Fruit fly (Drosophila melanogaster) whole organism, embryonic: Measurements from ENCODE around the gene Cyp28c1.

Experiments used
- B-H2 ChIP-seq: fragments of 200-800 bp; sonication (Bioruptor generic); optimal IDR thresholded peaks from 2 replicates; lab custom pipeline; 2018; ENCODE audit warnings: missing biosample characterization, mild to moderate bottlenecking, missing genetic modification characterization
- Bgb ChIP-seq: fragments of 200-800 bp; sonication (Bioruptor generic); IDR thresholded peaks from 2 replicates; pipeline ENCODE4 v1.3.6; 2022; ENCODE audit warnings: missing biosample characterization, missing genetic modification characterization; ENCODE audit not compliant: partially characterized antibody
- CG10267 ChIP-seq: fragments of 200-800 bp; sonication (Bioruptor generic); optimal IDR thresholded peaks from 2 replicates; lab custom pipeline; 2018; ENCODE audit warnings: missing biosample characterization, mild to moderate bottlenecking, missing genetic modification characterization, moderate library complexity
- CG10274 ChIP-seq: fragments of 200-800 bp; sonication (Bioruptor generic); optimal IDR thresholded peaks from 3 replicates; lab custom pipeline; 2017; ENCODE audit warnings: missing biosample characterization, mild to moderate bottlenecking, missing genetic modification characterization
- CG10543 ChIP-seq: fragments of 200-800 bp; sonication (Bioruptor generic); optimal IDR thresholded peaks from 3 replicates; lab custom pipeline; 2017; ENCODE audit warnings: missing biosample characterization, mild to moderate bottlenecking, missing genetic modification characterization, moderate library complexity
- CG12942 ChIP-seq: fragments of 200-800 bp; sonication (Bioruptor generic); optimal IDR thresholded peaks from 3 replicates; lab custom pipeline; 2016; ENCODE audit warnings: missing biosample characterization, missing genetic modification characterization
- CG13424 ChIP-seq: fragments of 200-800 bp; sonication (Bioruptor generic); optimal IDR thresholded peaks from 2 replicates; lab custom pipeline; 2019; ENCODE audit warnings: missing biosample characterization, mild to moderate bottlenecking, missing genetic modification characterization, moderate library complexity
- CG13624 ChIP-seq: fragments of 200-800 bp; sonication (Bioruptor generic); optimal IDR thresholded peaks from 2 replicates; lab custom pipeline; 2016; ENCODE audit warnings: missing biosample characterization, missing genetic modification characterization
- CG15073 ChIP-seq: fragments of 200-800 bp; sonication (Bioruptor generic); optimal IDR thresholded peaks from 2 replicates; lab custom pipeline; 2016; ENCODE audit warnings: missing biosample characterization, missing genetic modification characterization
- CG15514 ChIP-seq: fragments of 200-800 bp; sonication (Bioruptor generic); optimal IDR thresholded peaks from 3 replicates; lab custom pipeline; 2017; ENCODE audit warnings: missing biosample characterization, missing genetic modification characterization, mild to moderate bottlenecking, moderate library complexity, missing genetic modification reagents
- CG16779 ChIP-seq: fragments of 200-800 bp; sonication (Bioruptor generic); IDR thresholded peaks from 2 replicates; pipeline ENCODE4 v1.3.6; 2022; ENCODE audit warnings: missing biosample characterization, missing genetic modification characterization
- CG17328 ChIP-seq: fragments of 200-800 bp; sonication (Bioruptor generic); IDR thresholded peaks from 2 replicates; pipeline ENCODE4 v1.3.6; 2022; ENCODE audit warnings: missing biosample characterization, missing genetic modification characterization
- CG17829 ChIP-seq: fragments of 200-800 bp; optimal IDR thresholded peaks from 2 replicates; lab custom pipeline; 2019; ENCODE audit warnings: missing biosample characterization, mild to moderate bottlenecking, missing genetic modification characterization, moderate library complexity
- CG2116 ChIP-seq: fragments of 200-800 bp; sonication (Bioruptor generic); optimal IDR thresholded peaks from 3 replicates; lab custom pipeline; 2018; ENCODE audit warnings: missing biosample characterization, mild to moderate bottlenecking, missing genetic modification characterization
- CG31388 ChIP-seq: fragments of 200-800 bp; sonication (Bioruptor generic); optimal IDR thresholded peaks from 2 replicates; lab custom pipeline; 2016; ENCODE audit warnings: missing biosample characterization, missing genetic modification characterization
- CG3163 ChIP-seq: fragments of 200-800 bp; sonication (Bioruptor generic); optimal IDR thresholded peaks from 3 replicates; lab custom pipeline; 2016; ENCODE audit warnings: missing biosample characterization, missing genetic modification characterization
- CG33213 ChIP-seq: fragments of 200-800 bp; sonication (Bioruptor generic); optimal IDR thresholded peaks from 3 replicates; lab custom pipeline; 2016; ENCODE audit warnings: missing biosample characterization, missing genetic modification characterization
- CG42726 ChIP-seq: fragments of 200-800 bp; sonication (Bioruptor generic); IDR thresholded peaks from 2 replicates; pipeline ENCODE4 v1.3.6; 2022; ENCODE audit warnings: missing biosample characterization, missing genetic modification characterization; ENCODE audit not compliant: partially characterized antibody
- CG4854 ChIP-seq: fragments of 200-800 bp; sonication (Bioruptor generic); optimal IDR thresholded peaks from 2 replicates; lab custom pipeline; 2016; ENCODE audit warnings: missing biosample characterization, missing genetic modification characterization, inconsistent platforms
- CG9437 ChIP-seq: fragments of 200-800 bp; sonication (Bioruptor generic); optimal IDR thresholded peaks from 2 replicates; lab custom pipeline; 2018; ENCODE audit warnings: missing biosample characterization, mild to moderate bottlenecking, missing genetic modification characterization
- CG9727 ChIP-seq: fragments of 200-800 bp; sonication (Bioruptor generic); optimal IDR thresholded peaks from 3 replicates; lab custom pipeline; 2017; ENCODE audit warnings: missing biosample characterization, mild to moderate bottlenecking, missing genetic modification characterization
- Dbx ChIP-seq: fragments of 200-800 bp; sonication (Bioruptor generic); IDR thresholded peaks from 3 replicates; pipeline ENCODE4 v1.3.6; 2022; ENCODE audit warnings: missing biosample characterization, missing genetic modification characterization
- ERR ChIP-seq: fragments of 200-800 bp; sonication (Bioruptor generic); optimal IDR thresholded peaks from 2 replicates; lab custom pipeline; 2016; ENCODE audit warnings: missing biosample characterization, missing genetic modification characterization
- Ets97D ChIP-seq: fragments of 200-800 bp; sonication (Bioruptor generic); optimal IDR thresholded peaks from 3 replicates; lab custom pipeline; 2016; ENCODE audit warnings: missing biosample characterization, missing genetic modification characterization
- Fer1 ChIP-seq: fragments of 200-800 bp; sonication (Bioruptor generic); optimal IDR thresholded peaks from 2 replicates; lab custom pipeline; 2017; ENCODE audit warnings: missing biosample characterization, mild to moderate bottlenecking, missing genetic modification characterization
- Hmr ChIP-seq: fragments of 200-800 bp; sonication (Bioruptor generic); optimal IDR thresholded peaks from 3 replicates; lab custom pipeline; 2017; ENCODE audit warnings: mild to moderate bottlenecking, missing biosample characterization, missing genetic modification reagents, missing genetic modification characterization
- Hr78 ChIP-seq, 2 experiments: fragments of 200-800 bp in 1 of 2; fragments of >200 bp in 1 of 2; sonication (Bioruptor generic) in 1 of 2; optimal IDR thresholded peaks; 2 replicates each; lab custom pipeline; 2017 to 2019; ENCODE audit warnings: missing biosample characterization in 2 of 2, missing genetic modification characterization in 2 of 2, mild to moderate bottlenecking in 1 of 2, moderate library complexity in 1 of 2
- Mad ChIP-seq: fragments of 200-800 bp; sonication (Bioruptor generic); optimal IDR thresholded peaks from 2 replicates; lab custom pipeline; 2016; ENCODE audit warnings: missing biosample characterization, missing genetic modification characterization
- Rfx ChIP-seq: fragments of 200-800 bp; sonication (Bioruptor generic); IDR thresholded peaks from 2 replicates; pipeline ENCODE4 v1.3.6; 2022; ENCODE audit warnings: missing biosample characterization, missing genetic modification characterization
- Rx ChIP-seq: fragments of 200-800 bp; sonication (Bioruptor generic); IDR thresholded peaks from 2 replicates; pipeline ENCODE4 v1.3.6; 2022; ENCODE audit warnings: missing biosample characterization, missing genetic modification characterization
- Six4 ChIP-seq: fragments of 200-800 bp; sonication (Bioruptor generic); optimal IDR thresholded peaks from 2 replicates; lab custom pipeline; 2016; ENCODE audit warnings: missing biosample characterization, missing genetic modification characterization
- bbx ChIP-seq: fragments of 200-800 bp; sonication (Bioruptor generic); IDR thresholded peaks from 2 replicates; pipeline ENCODE4 v1.3.6; 2022; ENCODE audit warnings: missing biosample characterization, missing genetic modification characterization; ENCODE audit not compliant: partially characterized antibody
- chif ChIP-seq, 2 experiments: fragments of 200-800 bp; sonication (Bioruptor generic); optimal IDR thresholded peaks; 3 replicates each; lab custom pipeline; 2016; ENCODE audit warnings: missing biosample characterization in 2 of 2, missing genetic modification characterization in 2 of 2
- chinmo ChIP-seq: fragments of 200-800 bp; sonication (Bioruptor generic); IDR thresholded peaks from 4 replicates; pipeline ENCODE4 v1.3.6; 2022; ENCODE audit warnings: missing biosample characterization, missing genetic modification characterization; ENCODE audit not compliant: partially characterized antibody
- dimm ChIP-seq: fragments of 200-800 bp; sonication (Bioruptor generic); IDR thresholded peaks from 2 replicates; pipeline ENCODE4 v1.3.6; 2022; ENCODE audit warnings: missing biosample characterization, missing genetic modification characterization
- dmrt99B ChIP-seq: fragments of 200-800 bp; sonication (Bioruptor generic); optimal IDR thresholded peaks from 2 replicates; lab custom pipeline; 2018; ENCODE audit warnings: missing biosample characterization, mild to moderate bottlenecking, missing genetic modification characterization, moderate library complexity
- eve ChIP-seq, 2 experiments: fragments of >200 bp; optimal IDR thresholded peaks; 2 replicates each; lab custom pipeline; 2017; ENCODE audit warnings: missing biosample characterization in 2 of 2, missing genetic modification characterization in 2 of 2
- gfzf ChIP-seq: fragments of 200-800 bp; sonication (Bioruptor generic); optimal IDR thresholded peaks from 2 replicates; lab custom pipeline; 2016; ENCODE audit warnings: missing biosample characterization, mild to moderate bottlenecking, missing genetic modification characterization, moderate library complexity
- grn ChIP-seq: fragments of 200-800 bp; sonication (Bioruptor generic); optimal IDR thresholded peaks from 3 replicates; lab custom pipeline; 2017; ENCODE audit warnings: missing biosample characterization, missing genetic modification characterization
- hkb ChIP-seq, 2 experiments: fragments of 200-800 bp in 1 of 2; fragments of >200 bp in 1 of 2; sonication (Bioruptor generic) in 1 of 2; IDR thresholded peaks in 1 of 2; optimal IDR thresholded peaks in 1 of 2; 2 replicates each; pipeline versions ENCODE4 v1.3.6 to Lab custom; 2017 to 2022; ENCODE audit warnings: missing biosample characterization in 1 of 2, missing genetic modification characterization in 1 of 2
- kay ChIP-seq: fragments of 200-800 bp; sonication (Bioruptor generic); optimal IDR thresholded peaks from 2 replicates; lab custom pipeline; 2016; ENCODE audit warnings: missing biosample characterization, missing genetic modification characterization
- mld ChIP-seq: fragments of 200-800 bp; sonication (Bioruptor generic); IDR thresholded peaks from 3 replicates; pipeline ENCODE4 v1.3.6; 2022; ENCODE audit warnings: missing biosample characterization, missing genetic modification characterization; ENCODE audit not compliant: partially characterized antibody
- otp ChIP-seq: fragments of 200-800 bp; sonication (Bioruptor generic); IDR thresholded peaks from 3 replicates; pipeline ENCODE4, ENCODE4 v1.3.6; 2022; ENCODE audit warnings: missing biosample characterization, missing genetic modification characterization
- psq ChIP-seq: fragments of 200-800 bp; sonication (Bioruptor generic); optimal IDR thresholded peaks from 2 replicates; lab custom pipeline; 2017; ENCODE audit warnings: missing biosample characterization, missing genetic modification characterization
- pzg ChIP-seq: fragments of 200-800 bp; sonication (Bioruptor generic); optimal IDR thresholded peaks from 3 replicates; lab custom pipeline; 2018; ENCODE audit warnings: missing biosample characterization, mild to moderate bottlenecking, missing genetic modification characterization, moderate library complexity
- slou ChIP-seq: fragments of 200-800 bp; sonication (Bioruptor generic); optimal IDR thresholded peaks from 3 replicates; lab custom pipeline; 2016; ENCODE audit warnings: missing biosample characterization, missing genetic modification characterization
- sr ChIP-seq: fragments of 200-800 bp; sonication (Bioruptor generic); IDR thresholded peaks from 3 replicates; pipeline ENCODE4 v1.3.6; 2022; ENCODE audit warnings: missing biosample characterization, missing genetic modification characterization
- stwl ChIP-seq: fragments of 200-800 bp; sonication (Bioruptor generic); optimal IDR thresholded peaks from 3 replicates; lab custom pipeline; 2018; ENCODE audit warnings: missing biosample characterization, mild to moderate bottlenecking, missing genetic modification characterization, moderate library complexity

The Cyp28c1 gene

DNA sequence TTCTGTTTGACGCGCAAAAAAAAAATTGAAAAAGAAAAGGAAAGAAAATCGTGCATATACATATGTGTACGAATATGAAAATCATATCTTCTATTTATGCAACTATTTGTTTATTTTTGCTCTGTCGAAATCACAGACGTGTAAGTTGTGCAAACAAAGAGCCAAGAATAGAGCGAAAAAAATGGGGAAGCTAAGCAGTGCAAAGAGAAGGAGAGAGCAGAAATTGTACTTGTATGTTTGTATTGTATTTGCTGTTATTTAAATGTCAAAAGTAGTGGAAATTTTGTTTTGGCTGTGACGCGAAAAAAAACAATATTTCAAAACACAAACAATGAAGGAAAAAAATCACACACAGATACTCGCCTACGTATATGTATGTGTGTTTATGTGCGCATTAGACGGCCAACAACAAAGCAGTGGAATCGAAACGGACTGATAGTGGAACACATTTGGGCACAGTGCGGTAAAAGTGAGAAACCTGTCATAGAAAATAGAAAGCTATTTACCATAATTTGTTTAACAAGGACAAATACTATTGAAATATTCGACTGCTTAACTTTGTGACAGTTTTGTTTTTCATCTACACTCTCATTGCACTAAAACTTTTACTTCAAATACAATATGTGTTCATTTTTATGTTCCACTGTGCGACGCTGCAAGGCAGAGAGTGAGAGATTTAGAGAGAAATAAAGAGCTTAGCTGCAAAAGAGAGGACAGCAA, 21.2 kb upstream of the Cyp28c1 start (continued):
- peak; percentile 95 for TF ChIP-seq otp (GFP tag; lab: Robert Waterston, UW)
- TF ChIP-seq gfzf: no peak
- TF ChIP-seq CG10274 (GFP tag; lab: Kevin White, UChicago): peak; percentile 76
- peak; percentile 83 for TF ChIP-seq CG2116 (GFP tag; lab: Kevin White, UChicago)
- no peak for TF ChIP-seq hkb (optimal IDR thresholded peaks at IDR 0.05; lab: Kevin White, UChicago)
- TF ChIP-seq hkb (GFP tag; IDR thresholded peaks at IDR 0.05; lab: Robert Waterston, UW): peak; percentile 96
- peak; percentile 92 for TF ChIP-seq CG33213
- TF ChIP-seq CG3163 (GFP tag; lab: Kevin White, UChicago): peak; percentile 89
- peak; percentile 95 for TF ChIP-seq Hmr (GFP tag; lab: Kevin White, UChicago)
- no peak for TF ChIP-seq CG42726 (GFP tag; lab: Robert Waterston, UW)
- peak; percentile 93 for TF ChIP-seq CG12942 (GFP tag; lab: Kevin White, UChicago)
- TF ChIP-seq CG17328 (GFP tag; lab: Robert Waterston, UW): peak; percentile 97
- peak; percentile 95 to 96 for TF ChIP-seq chif (GFP tag; optimal IDR thresholded peaks at IDR 0.05; lab: Kevin White, UChicago)
- peak; percentile 97 for TF ChIP-seq dmrt99B
- TF ChIP-seq grn: peak; percentile 69
- TF ChIP-seq B-H2 (GFP tag; lab: Kevin White, UChicago): peak; percentile 69
- TF ChIP-seq sr: peak; percentile 84
- peak; percentile 68 for TF ChIP-seq CG10543 (GFP tag; lab: Kevin White, UChicago)
- TF ChIP-seq CG31388 (GFP tag; lab: Kevin White, UChicago): peak; percentile 84
- peak; percentile 86 for TF ChIP-seq CG9437
- TF ChIP-seq bbx (GFP tag; lab: Robert Waterston, UW): peak; percentile 36; the same call in 1 of the 2 replicates
- TF ChIP-seq psq (GFP tag; lab: Kevin White, UChicago): peak; percentile 79
- TF ChIP-seq Rx: peak; percentile 91
- peak; percentile 76 for TF ChIP-seq Ets97D (GFP tag; lab: Kevin White, UChicago)
- TF ChIP-seq ERR (GFP tag; lab: Kevin White, UChicago): peak; percentile 91
- TF ChIP-seq eve (GFP tag; optimal IDR thresholded peaks at IDR 0.05; lab: Kevin White, UChicago): peak in 1 of 2 experiments; percentile 98
- peak; percentile 78 for TF ChIP-seq kay
- peak; percentile 42 for TF ChIP-seq stwl
- peak; percentile 93 for TF ChIP-seq CG9727 (GFP tag; lab: Kevin White, UChicago)
- TF ChIP-seq CG15514: peak; percentile 86
- peak; percentile 52 for TF ChIP-seq Bgb
- peak; percentile 93 for TF ChIP-seq CG16779 (GFP tag; lab: Robert Waterston, UW)
- TF ChIP-seq Six4 (GFP tag; lab: Kevin White, UChicago): peak; percentile 93
- peak; percentile 92 for TF ChIP-seq Rfx
- TF ChIP-seq mld (GFP tag; lab: Robert Waterston, UW): no peak
- TF ChIP-seq chinmo (GFP tag; lab: Robert Waterston, UW): peak; percentile 67; the same call in 1 of the 4 replicates
- TF ChIP-seq slou (GFP tag; lab: Kevin White, UChicago): peak; percentile 83
- TF ChIP-seq Mad: peak; percentile 94
- peak; percentile 83 for TF ChIP-seq Dbx (GFP tag; lab: Robert Waterston, UW)
- peak; percentile 75 for TF ChIP-seq CG15073
- peak; percentile 95 for TF ChIP-seq CG17829 (tag; lab: Kevin White, UChicago)
- TF ChIP-seq pzg (GFP tag; lab: Kevin White, UChicago): peak; percentile 13
- peak; percentile 95 for TF ChIP-seq CG13424
- peak; percentile 95 for TF ChIP-seq Fer1
- TF ChIP-seq dimm (GFP tag; lab: Robert Waterston, UW): peak; percentile 86
- peak; percentile 91 for TF ChIP-seq CG13624
- TF ChIP-seq Hr78 (GFP tag; optimal IDR thresholded peaks at IDR 0.05; lab: Kevin White, UChicago): peak in 1 of 2 experiments; percentile 75
- peak; percentile 89 for TF ChIP-seq CG10267 (tag; lab: Kevin White, UChicago)
- peak; percentile 84 for TF ChIP-seq CG4854 (GFP tag; lab: Kevin White, UChicago)
